Fruit fly (Drosophila melanogaster): Measurements from ENCODE around the gene CG5592.

The CG5592 gene

DNA sequence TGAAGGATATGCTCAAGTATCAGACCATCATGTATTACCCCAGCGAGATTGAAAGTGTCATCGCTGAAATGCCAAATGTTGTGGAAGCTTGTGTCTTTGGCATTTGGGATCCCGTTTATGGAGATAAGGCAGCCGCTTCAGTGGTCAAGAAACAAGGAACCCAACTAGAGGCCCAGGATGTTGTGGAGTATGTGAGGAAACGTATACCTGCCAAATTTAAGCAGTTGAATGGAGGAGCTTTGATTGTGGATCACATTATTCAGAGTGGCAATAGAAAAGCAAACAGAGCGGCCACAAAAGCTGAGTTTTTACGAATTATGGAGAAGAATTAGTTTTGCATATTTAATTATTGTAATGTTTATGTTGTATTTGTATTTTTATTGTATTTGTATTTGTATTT, 24.4 kb upstream of the CG5592 start, which contains the start of gene CG18586:
TSS of gene CG18586 (plus strand) at position 301 of the 400 bp plus-strand sequence.
- TF ChIP-seq CG8478 (optimal IDR thresholded peaks at IDR 0.05) (no peak), Dll (optimal IDR thresholded peaks at IDR 0.05) (no peak), usp (GFP tag; optimal IDR thresholded peaks at IDR 0.05) (no peak), psq (optimal IDR thresholded peaks at IDR 0.05) (no peak), EcR (GFP tag; optimal IDR thresholded peaks at IDR 0.05) (no peak), pan (optimal IDR thresholded peaks at IDR 0.05) (no peak)

dm6 chr3L:5878734-5879291, 18.6 kb upstream of the CG5592 start:
- TF ChIP-seq pan (optimal IDR thresholded peaks at IDR 0.05) (no peak), EcR (GFP tag; optimal IDR thresholded peaks at IDR 0.05) (no peak), CG8478 (optimal IDR thresholded peaks at IDR 0.05) (no peak), usp (GFP tag; optimal IDR thresholded peaks at IDR 0.05) (no peak), psq (optimal IDR thresholded peaks at IDR 0.05) (no peak), Dll (optimal IDR thresholded peaks at IDR 0.05) (no peak)

DNA sequence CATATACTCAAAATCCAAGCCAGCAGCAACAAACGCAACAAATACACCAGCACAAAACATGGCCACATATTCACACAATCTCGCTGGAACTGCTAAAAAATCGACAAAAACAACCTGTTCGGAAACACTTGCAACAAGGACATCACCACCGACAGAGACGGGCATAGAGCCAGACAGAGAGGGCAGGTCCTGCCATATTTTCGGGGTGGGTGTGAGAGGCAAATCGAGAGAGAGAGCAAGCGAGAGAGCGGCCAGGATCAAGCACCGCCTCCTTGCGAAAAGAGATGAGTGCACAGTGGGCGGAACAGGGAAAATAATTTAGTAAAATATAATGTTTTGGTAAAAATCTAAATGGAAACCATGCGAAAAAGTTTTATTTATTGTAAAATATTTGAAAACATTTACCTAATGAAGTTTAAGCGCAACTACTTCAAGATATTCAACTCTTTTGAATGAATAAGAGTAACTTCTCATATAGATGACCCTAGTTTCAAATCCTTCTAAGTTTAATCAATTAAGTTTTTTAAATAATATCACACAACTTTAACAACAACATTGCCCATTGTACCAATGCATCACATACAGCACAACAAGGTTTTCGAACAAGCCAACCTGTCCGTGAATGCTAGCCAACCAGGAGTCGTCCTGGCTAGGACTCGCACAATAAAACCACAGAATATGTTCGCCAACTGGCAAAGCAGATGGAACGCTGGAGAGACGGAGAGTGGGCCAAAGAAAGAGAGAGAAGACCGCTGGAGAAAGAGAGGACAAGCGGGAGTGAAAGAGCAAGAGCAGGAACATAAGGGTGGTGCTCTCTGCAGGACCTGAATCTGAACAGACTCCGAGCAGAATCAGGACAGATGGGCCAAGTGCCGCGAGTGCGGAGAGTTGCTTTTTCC, 15.9 kb upstream of the CG5592 start:
- TF ChIP-seq usp (GFP tag; optimal IDR thresholded peaks at IDR 0.05) (no peak), CG8478 (optimal IDR thresholded peaks at IDR 0.05) (no peak), Dll (optimal IDR thresholded peaks at IDR 0.05) (no peak), EcR (GFP tag; optimal IDR thresholded peaks at IDR 0.05) (no peak), pan (optimal IDR thresholded peaks at IDR 0.05) (no peak), psq (optimal IDR thresholded peaks at IDR 0.05) (no peak)

dm6 chr3L:5882209-5882403, 15.3 kb upstream of the CG5592 start, which contains the start of gene CG13287:
Gene CG13287, plus strand, starts transcription at chr3L:5882304.
- TF ChIP-seq Dll (optimal IDR thresholded peaks at IDR 0.05) (no peak), EcR (GFP tag; optimal IDR thresholded peaks at IDR 0.05) (no peak), CG8478 (optimal IDR thresholded peaks at IDR 0.05) (no peak), psq (optimal IDR thresholded peaks at IDR 0.05) (no peak), usp (GFP tag; optimal IDR thresholded peaks at IDR 0.05) (no peak), pan (optimal IDR thresholded peaks at IDR 0.05) (no peak)

DNA sequence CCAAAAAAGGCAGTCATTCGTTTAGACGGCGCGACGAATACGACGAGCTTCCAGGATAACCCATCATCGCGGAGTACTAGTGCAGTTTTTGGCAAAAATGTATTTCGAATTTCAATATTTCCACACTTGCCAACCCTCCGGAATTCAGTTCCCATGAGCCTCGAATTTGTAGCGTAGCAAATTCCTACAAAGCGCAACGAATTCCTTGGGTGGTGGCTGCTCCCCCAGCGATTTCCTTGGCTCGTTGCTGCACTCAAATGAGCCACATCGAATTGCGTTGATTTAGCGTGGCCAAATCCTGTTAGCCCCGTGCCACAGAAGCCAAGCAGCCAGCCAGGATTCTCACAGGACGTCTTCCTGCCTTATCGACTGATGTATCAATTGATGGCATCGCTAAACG, 12.7 kb upstream of the CG5592 start:
- TF ChIP-seq pan (optimal IDR thresholded peaks at IDR 0.05), result no peak
- no peak for TF ChIP-seq CG8478 (optimal IDR thresholded peaks at IDR 0.05)
- no peak for TF ChIP-seq psq (optimal IDR thresholded peaks at IDR 0.05)
- TF ChIP-seq usp (GFP tag; optimal IDR thresholded peaks at IDR 0.05), result no peak
- TF ChIP-seq EcR (GFP tag; optimal IDR thresholded peaks at IDR 0.05), result no peak
- TF ChIP-seq Dll (optimal IDR thresholded peaks at IDR 0.05), result no peak

dm6 chr3L:5891114-5891513, 6.3 kb upstream of the CG5592 start:
- no peak for TF ChIP-seq usp (GFP tag; optimal IDR thresholded peaks at IDR 0.05)
- no peak for TF ChIP-seq CG8478 (optimal IDR thresholded peaks at IDR 0.05)
- TF ChIP-seq pan (optimal IDR thresholded peaks at IDR 0.05), result no peak
- TF ChIP-seq EcR (GFP tag; optimal IDR thresholded peaks at IDR 0.05), result no peak
- TF ChIP-seq Dll (optimal IDR thresholded peaks at IDR 0.05), result no peak
- no peak for TF ChIP-seq psq (optimal IDR thresholded peaks at IDR 0.05)

- TF ChIP-seq CG8478 (optimal IDR thresholded peaks at IDR 0.05), result no peak
- TF ChIP-seq psq (optimal IDR thresholded peaks at IDR 0.05), result no peak
- no peak for TF ChIP-seq pan (optimal IDR thresholded peaks at IDR 0.05)
- TF ChIP-seq usp (GFP tag; optimal IDR thresholded peaks at IDR 0.05), result no peak
- no peak for TF ChIP-seq EcR (GFP tag; optimal IDR thresholded peaks at IDR 0.05)
- no peak for TF ChIP-seq Dll (optimal IDR thresholded peaks at IDR 0.05)
These were observed 5.6 kb upstream of the CG5592 start for dm6 chr3L:5891812-5892211.

dm6 chr3L:5893063-5893462, 4.4 kb upstream of the CG5592 start:
- TF ChIP-seq Dll (optimal IDR thresholded peaks at IDR 0.05) (no peak), psq (optimal IDR thresholded peaks at IDR 0.05) (no peak), EcR (GFP tag; optimal IDR thresholded peaks at IDR 0.05) (no peak), usp (GFP tag; optimal IDR thresholded peaks at IDR 0.05) (no peak), pan (optimal IDR thresholded peaks at IDR 0.05) (no peak), CG8478 (optimal IDR thresholded peaks at IDR 0.05) (no peak)

- TF ChIP-seq pan (optimal IDR thresholded peaks at IDR 0.05), result no peak
- no peak for TF ChIP-seq usp (GFP tag; optimal IDR thresholded peaks at IDR 0.05)
- TF ChIP-seq CG8478 (optimal IDR thresholded peaks at IDR 0.05), result no peak
- no peak for TF ChIP-seq Dll (optimal IDR thresholded peaks at IDR 0.05)
- no peak for TF ChIP-seq EcR (GFP tag; optimal IDR thresholded peaks at IDR 0.05)
- TF ChIP-seq psq (optimal IDR thresholded peaks at IDR 0.05), result no peak
These were observed 1.9 kb downstream of the CG5592 start, which contains the start of gene CG32409 for dm6 chr3L:5899305-5899704. Gene CG32409, plus strand, starts transcription at chr3L:5899528.

dm6 chr3L:5902189-5902765, 4.8 kb downstream of the CG5592 start, which contains the start of gene QC:
Gene QC, minus strand, starts transcription at chr3L:5902456.
- no peak for TF ChIP-seq EcR (GFP tag; optimal IDR thresholded peaks at IDR 0.05)
- no peak for TF ChIP-seq pan (optimal IDR thresholded peaks at IDR 0.05)
- TF ChIP-seq CG8478 (optimal IDR thresholded peaks at IDR 0.05), result no peak
- no peak for TF ChIP-seq usp (GFP tag; optimal IDR thresholded peaks at IDR 0.05)
- TF ChIP-seq psq (optimal IDR thresholded peaks at IDR 0.05), result no peak
- no peak for TF ChIP-seq Dll (optimal IDR thresholded peaks at IDR 0.05)

DNA sequence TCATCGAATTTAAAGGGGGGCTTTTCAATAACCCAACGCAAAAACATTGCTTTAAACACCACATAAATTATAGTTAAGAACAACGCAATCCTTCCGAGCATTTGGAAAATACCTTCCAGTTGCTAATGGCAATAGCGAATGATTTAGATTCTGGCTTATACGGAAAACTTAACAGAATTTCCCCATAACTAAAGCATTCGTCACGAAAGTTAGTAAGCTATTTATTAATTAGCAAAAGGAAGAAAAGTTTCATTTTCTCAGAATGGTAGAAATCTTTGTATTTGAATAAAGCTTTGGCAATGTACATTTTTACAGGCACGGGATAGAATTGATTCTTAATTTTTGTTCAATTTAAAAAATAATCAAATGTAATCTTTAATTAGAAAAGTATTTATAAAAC, 6.5 kb downstream of the CG5592 start, which contains the start of gene CG32413:
TSS of gene CG32413 (minus strand) at position 101 of the 400 bp plus-strand sequence.
- TF ChIP-seq psq (optimal IDR thresholded peaks at IDR 0.05) (no peak), pan (optimal IDR thresholded peaks at IDR 0.05) (no peak), Dll (optimal IDR thresholded peaks at IDR 0.05) (no peak), usp (GFP tag; optimal IDR thresholded peaks at IDR 0.05) (no peak), EcR (GFP tag; optimal IDR thresholded peaks at IDR 0.05) (no peak), CG8478 (optimal IDR thresholded peaks at IDR 0.05) (no peak)

dm6 chr3L:5906599-5906998, 9.2 kb downstream of the CG5592 start, which contains the start of gene CG10486:
Gene CG10486, minus strand, starts transcription at chr3L:5906699.
- TF ChIP-seq usp (GFP tag; optimal IDR thresholded peaks at IDR 0.05) (no peak), Dll (optimal IDR thresholded peaks at IDR 0.05) (no peak), psq (optimal IDR thresholded peaks at IDR 0.05) (no peak), pan (optimal IDR thresholded peaks at IDR 0.05) (no peak), EcR (GFP tag; optimal IDR thresholded peaks at IDR 0.05) (no peak), CG8478 (optimal IDR thresholded peaks at IDR 0.05) (no peak)
